Fruit fly (Drosophila melanogaster): Measurements from ENCODE around the gene Tango9.
A peak's percentile ranks its signal among the peaks of the same experiment; 100 is the strongest.

Tango9 gene

dm6 chr3R:11974631-11975030, at the start of gene Tango9:
Tango9 (minus strand) TSS chr3R:11974910.
- TF ChIP-seq CG7045 (GFP tag; optimal IDR thresholded peaks at IDR 0.05), result no peak
- peak; percentile 32 for TF ChIP-seq CG14711 (tag; optimal IDR thresholded peaks at IDR 0.05)
- peak; percentile 31 for TF ChIP-seq CG7101 (tag; optimal IDR thresholded peaks at IDR 0.05)
- peak; percentile 52 for TF ChIP-seq tj (GFP tag; optimal IDR thresholded peaks at IDR 0.05)
- TF ChIP-seq ovo (GFP tag; optimal IDR thresholded peaks at IDR 0.05), result peak; percentile 33
- no peak for TF ChIP-seq Hr96 (GFP tag; optimal IDR thresholded peaks at IDR 0.05)
- no peak for TF ChIP-seq cnc (optimal IDR thresholded peaks at IDR 0.05)
- peak; percentile 16 for TF ChIP-seq CG33017 (tag; optimal IDR thresholded peaks at IDR 0.05)
- peak; percentile 40 for TF ChIP-seq bab1 (GFP tag; optimal IDR thresholded peaks at IDR 0.05)
- TF ChIP-seq cic (GFP tag; optimal IDR thresholded peaks at IDR 0.05), result peak; percentile 49
- TF ChIP-seq Mnt (GFP tag; optimal IDR thresholded peaks at IDR 0.05), result peak; percentile 43
- peak; percentile 42 for TF ChIP-seq CG12768 (GFP tag; optimal IDR thresholded peaks at IDR 0.05)
- no peak for TF ChIP-seq CG1620 (GFP tag; optimal IDR thresholded peaks at IDR 0.05)

dm6 chr3R:12020987-12021386, 46.3 kb upstream of the Tango9 start:
- TF ChIP-seq pad (GFP tag; optimal IDR thresholded peaks at IDR 0.05) (peak; percentile 85), CG11617 (GFP tag; optimal IDR thresholded peaks at IDR 0.05) (no peak), Crg-1 (GFP tag; optimal IDR thresholded peaks at IDR 0.05) (no peak)

- TF ChIP-seq CG11617 (GFP tag; optimal IDR thresholded peaks at IDR 0.05) (peak; percentile 54), pad (GFP tag; optimal IDR thresholded peaks at IDR 0.05) (peak; percentile 47), cic (GFP tag; optimal IDR thresholded peaks at IDR 0.05) (no peak), CG14711 (tag; optimal IDR thresholded peaks at IDR 0.05) (peak; percentile 53), Mnt (GFP tag; optimal IDR thresholded peaks at IDR 0.05) (peak; percentile 14), Crg-1 (GFP tag; optimal IDR thresholded peaks at IDR 0.05) (no peak), Clk (GFP tag; optimal IDR thresholded peaks at IDR 0.05) (peak; percentile 32), ovo (GFP tag; optimal IDR thresholded peaks at IDR 0.05) (peak; percentile 34), CG1620 (GFP tag; optimal IDR thresholded peaks at IDR 0.05) (no peak), CG12768 (GFP tag; optimal IDR thresholded peaks at IDR 0.05) (peak; percentile 48), cnc (optimal IDR thresholded peaks at IDR 0.05) (no peak), bab1 (GFP tag; optimal IDR thresholded peaks at IDR 0.05) (peak; percentile 66), tj (GFP tag; optimal IDR thresholded peaks at IDR 0.05) (peak; percentile 8), toe (GFP tag; optimal IDR thresholded peaks at IDR 0.05) (peak; percentile 75), CG33017 (tag; optimal IDR thresholded peaks at IDR 0.05) (peak; percentile 5), CG5204 (GFP tag; optimal IDR thresholded peaks at IDR 0.05) (no peak), Hr96 (GFP tag; optimal IDR thresholded peaks at IDR 0.05) (peak; percentile 47), CG7045 (GFP tag; optimal IDR thresholded peaks at IDR 0.05) (peak; percentile 55), kay (GFP tag; ENCODE audit: borderline replicate concordance) (no peak), CG7101 (tag; optimal IDR thresholded peaks at IDR 0.05) (peak; percentile 49)
Observed at dm6 chr3R:12016828-12017280, 42.1 kb upstream of the Tango9 start, which contains the start of the genes DCAF12 and Spt3. DCAF12 (minus strand) TSS chr3R:12017031. Spt3 (plus strand) TSS chr3R:12017156.

dm6 chr3R:12010202-12010824, 35.6 kb upstream of the Tango9 start, which contains the start of the genes KLHL18 and GCC185:
KLHL18 (minus strand) TSS chr3R:12010434.
GCC185 (plus strand) TSS chr3R:12010772.
- TF ChIP-seq kay (GFP tag; ENCODE audit: borderline replicate concordance), result no peak
- TF ChIP-seq CG7045 (GFP tag; optimal IDR thresholded peaks at IDR 0.05), result peak; percentile 82
- peak; percentile 78 for TF ChIP-seq bab1 (GFP tag; optimal IDR thresholded peaks at IDR 0.05)
- TF ChIP-seq CG7101 (tag; optimal IDR thresholded peaks at IDR 0.05), result peak; percentile 79
- TF ChIP-seq CG33017 (tag; optimal IDR thresholded peaks at IDR 0.05), result peak; percentile 53
- TF ChIP-seq cnc (optimal IDR thresholded peaks at IDR 0.05), result no peak
- TF ChIP-seq Clk (GFP tag; optimal IDR thresholded peaks at IDR 0.05), result peak; percentile 77
- TF ChIP-seq CG11617 (GFP tag; optimal IDR thresholded peaks at IDR 0.05), result peak; percentile 85
- peak; percentile 64 for TF ChIP-seq tj (GFP tag; optimal IDR thresholded peaks at IDR 0.05)
- TF ChIP-seq CG12768 (GFP tag; optimal IDR thresholded peaks at IDR 0.05), result peak; percentile 75
- TF ChIP-seq Crg-1 (GFP tag; optimal IDR thresholded peaks at IDR 0.05), result peak; percentile 72
- peak; percentile 94 for TF ChIP-seq toe (GFP tag; optimal IDR thresholded peaks at IDR 0.05)
- TF ChIP-seq ovo (GFP tag; optimal IDR thresholded peaks at IDR 0.05), result peak; percentile 66
- peak; percentile 61 for TF ChIP-seq pad (GFP tag; optimal IDR thresholded peaks at IDR 0.05)
- TF ChIP-seq Hr96 (GFP tag; optimal IDR thresholded peaks at IDR 0.05), result peak; percentile 79
- peak; percentile 78 for TF ChIP-seq CG5204 (GFP tag; optimal IDR thresholded peaks at IDR 0.05)
- peak; percentile 68 for TF ChIP-seq Mnt (GFP tag; optimal IDR thresholded peaks at IDR 0.05)
- TF ChIP-seq CG1620 (GFP tag; optimal IDR thresholded peaks at IDR 0.05), result peak; percentile 78
- TF ChIP-seq cic (GFP tag; optimal IDR thresholded peaks at IDR 0.05), result peak; percentile 14
- TF ChIP-seq CG14711 (tag; optimal IDR thresholded peaks at IDR 0.05), result peak; percentile 92

dm6 chr3R:12006417-12006816, 31.7 kb upstream of the Tango9 start:
- TF ChIP-seq Hr96 (GFP tag; optimal IDR thresholded peaks at IDR 0.05), result no peak

dm6 chr3R:12005417-12005816, 30.7 kb upstream of the Tango9 start, which contains the start of gene Tk:
Tk (minus strand) TSS chr3R:12005473.
- TF ChIP-seq ovo (GFP tag; optimal IDR thresholded peaks at IDR 0.05), result no peak
- no peak for TF ChIP-seq Hr96 (GFP tag; optimal IDR thresholded peaks at IDR 0.05)
- no peak for TF ChIP-seq CG33017 (tag; optimal IDR thresholded peaks at IDR 0.05)
- no peak for TF ChIP-seq bab1 (GFP tag; optimal IDR thresholded peaks at IDR 0.05)
- no peak for TF ChIP-seq pad (GFP tag; optimal IDR thresholded peaks at IDR 0.05)
- no peak for TF ChIP-seq CG5204 (GFP tag; optimal IDR thresholded peaks at IDR 0.05)
- TF ChIP-seq Clk (GFP tag; optimal IDR thresholded peaks at IDR 0.05), result no peak
- TF ChIP-seq Crg-1 (GFP tag; optimal IDR thresholded peaks at IDR 0.05), result no peak
- TF ChIP-seq Mnt (GFP tag; optimal IDR thresholded peaks at IDR 0.05), result no peak
- TF ChIP-seq CG7045 (GFP tag; optimal IDR thresholded peaks at IDR 0.05), result no peak
- no peak for TF ChIP-seq CG11617 (GFP tag; optimal IDR thresholded peaks at IDR 0.05)
- TF ChIP-seq tj (GFP tag; optimal IDR thresholded peaks at IDR 0.05), result no peak

Data from whole organism, adult.